Worm (Caenorhabditis elegans) whole organism, L4/young adult: ENCODE results near the gene algn-6.
A peak's percentile ranks its signal among the peaks of the same experiment; 100 is the strongest.

ENCODE experiments used
- W03F9.2 ChIP-seq: fragments of 150-350 bp; optimal IDR thresholded peaks from 2 replicates; lab custom pipeline; 2014; ENCODE audit warnings: missing biosample characterization, missing genetic modification characterization
- dao-5 ChIP-seq: sonication (generic microtip); optimal IDR thresholded peaks from 2 replicates; lab custom pipeline; 2016; ENCODE audit warnings: missing genotype, missing genetic modification characterization, moderate library complexity, missing compliant biosample characterization

- TF ChIP-seq dao-5 (tag; lab: Kevin White, UChicago) (peak; percentile 83), W03F9.2 (peak; percentile 46)
Measured at ce11 chrII:8075324-8075810, 35.8 kb downstream of the algn-6 start, which contains the start of gene K02C4.2.
